Worm (Caenorhabditis elegans): Measurements from ENCODE around the gene nipa-1.

Gene nipa-1

ce11 chrIII:3127074-3127596 is at the start of gene nipa-1:
TSS of gene nipa-1 (minus strand) at chrIII:3127124.
- TF ChIP-seq elt-1 (tag; optimal IDR thresholded peaks at IDR 0.05; ENCODE audit: borderline replicate concordance, insufficient read depth) (no peak), zip-8 (tag; optimal IDR thresholded peaks at IDR 0.05) (no peak), unc-62 (GFP tag; optimal IDR thresholded peaks at IDR 0.05) (no peak), ceh-83 (GFP tag; optimal IDR thresholded peaks at IDR 0.05) (no peak), lsy-2 (tag; optimal IDR thresholded peaks at IDR 0.05) (no peak), nhr-237 (tag; optimal IDR thresholded peaks at IDR 0.05) (no peak), nhr-2 (tag; optimal IDR thresholded peaks at IDR 0.05) (no peak), snpc-4 (tag; optimal IDR thresholded peaks at IDR 0.05) (no peak), pha-4 (tag; optimal IDR thresholded peaks at IDR 0.05) (no peak), sem-2 (GFP tag; optimal IDR thresholded peaks at IDR 0.05) (no peak), M03D4.4 (tag; optimal IDR thresholded peaks at IDR 0.05) (no peak), nhr-76 (tag; optimal IDR thresholded peaks at IDR 0.05) (no peak), mep-1 (tag; optimal IDR thresholded peaks at IDR 0.05) (no peak), lin-32 (GFP tag; optimal IDR thresholded peaks at IDR 0.05) (no peak), ceh-39 (tag; optimal IDR thresholded peaks at IDR 0.05) (no peak), sptf-1 (tag; optimal IDR thresholded peaks at IDR 0.05) (no peak), ces-1 (GFP tag; optimal IDR thresholded peaks at IDR 0.05) (no peak), nhr-28 (tag; optimal IDR thresholded peaks at IDR 0.05) (no peak)

- TF ChIP-seq bed-3 (GFP tag; optimal IDR thresholded peaks at IDR 0.05) (peak; percentile 74), nhr-237 (tag; optimal IDR thresholded peaks at IDR 0.05) (no peak), lin-32 (GFP tag; optimal IDR thresholded peaks at IDR 0.05) (peak; percentile 31), ztf-11 (tag; optimal IDR thresholded peaks at IDR 0.05) (peak; percentile 62), unc-39 (tag; optimal IDR thresholded peaks at IDR 0.05) (peak; percentile 51), blmp-1 (tag; optimal IDR thresholded peaks at IDR 0.05) (peak; percentile 42), unc-62 (GFP tag; optimal IDR thresholded peaks at IDR 0.05) (no peak), snpc-4 (tag; optimal IDR thresholded peaks at IDR 0.05) (no peak), flh-1 (GFP tag; optimal IDR thresholded peaks at IDR 0.05) (peak; percentile 46), nhr-12 (tag; optimal IDR thresholded peaks at IDR 0.05) (peak; percentile 40), unc-120 (tag; optimal IDR thresholded peaks at IDR 0.05; ENCODE audit: poor library complexity, severe bottlenecking) (peak; percentile 65), lin-13 (tag; optimal IDR thresholded peaks at IDR 0.05) (peak; percentile 79), ham-2 (GFP tag; optimal IDR thresholded peaks at IDR 0.05) (peak; percentile 92), lsy-2 (tag; optimal IDR thresholded peaks at IDR 0.05) (peak; percentile 57), sem-2 (GFP tag; optimal IDR thresholded peaks at IDR 0.05) (peak; percentile 57), elt-3 (tag; optimal IDR thresholded peaks at IDR 0.05) (no peak), nhr-2 (tag; optimal IDR thresholded peaks at IDR 0.05) (peak; percentile 42), elt-1 (tag; optimal IDR thresholded peaks at IDR 0.05; ENCODE audit: borderline replicate concordance, insufficient read depth) (no peak), nhr-28 (tag; optimal IDR thresholded peaks at IDR 0.05) (no peak), ceh-83 (GFP tag; optimal IDR thresholded peaks at IDR 0.05) (peak; percentile 52), ceh-43 (GFP tag; optimal IDR thresholded peaks at IDR 0.05) (peak; percentile 82), ceh-39 (tag; optimal IDR thresholded peaks at IDR 0.05) (no peak), mab-5 (tag; optimal IDR thresholded peaks at IDR 0.05) (peak; percentile 46), drap-1 (GFP tag; optimal IDR thresholded peaks at IDR 0.05) (peak; percentile 76), M03D4.4 (tag; optimal IDR thresholded peaks at IDR 0.05) (peak; percentile 81), mls-2 (tag; optimal IDR thresholded peaks at IDR 0.05) (peak; percentile 81), cnd-1 (tag; optimal IDR thresholded peaks at IDR 0.05) (peak; percentile 69), zip-8 (tag; optimal IDR thresholded peaks at IDR 0.05) (no peak), pha-4 (tag; optimal IDR thresholded peaks at IDR 0.05) (no peak), nhr-76 (tag; optimal IDR thresholded peaks at IDR 0.05) (no peak), tbx-8 (GFP tag; optimal IDR thresholded peaks at IDR 0.05) (peak; percentile 84), hlh-1 (tag; optimal IDR thresholded peaks at IDR 0.05) (peak; percentile 65), sptf-1 (tag; optimal IDR thresholded peaks at IDR 0.05) (peak; percentile 93), mep-1 (tag; optimal IDR thresholded peaks at IDR 0.05) (peak; percentile 72), ces-1 (GFP tag; optimal IDR thresholded peaks at IDR 0.05) (peak; percentile 16)
These were observed 48.1 kb upstream of the nipa-1 start, which contains the start of gene R148.3 for ce11 chrIII:3174985-3175384. TSS of gene R148.3 (plus strand) at chrIII:3175331.

ce11 chrIII:3171382-3171781 is 44.5 kb upstream of the nipa-1 start, which contains the start of gene R148.4:
TSS of gene R148.4 (plus strand) at chrIII:3171592.
- TF ChIP-seq nhr-76 (tag; optimal IDR thresholded peaks at IDR 0.05) (no peak), snpc-4 (tag; optimal IDR thresholded peaks at IDR 0.05) (no peak), nhr-237 (tag; optimal IDR thresholded peaks at IDR 0.05) (no peak), sem-2 (GFP tag; optimal IDR thresholded peaks at IDR 0.05) (no peak), unc-39 (tag; optimal IDR thresholded peaks at IDR 0.05) (no peak), blmp-1 (tag; optimal IDR thresholded peaks at IDR 0.05) (no peak), lin-32 (GFP tag; optimal IDR thresholded peaks at IDR 0.05) (no peak), elt-1 (tag; optimal IDR thresholded peaks at IDR 0.05; ENCODE audit: borderline replicate concordance, insufficient read depth) (no peak), nhr-2 (tag; optimal IDR thresholded peaks at IDR 0.05) (no peak), nhr-12 (tag; optimal IDR thresholded peaks at IDR 0.05) (no peak), tbx-8 (GFP tag; optimal IDR thresholded peaks at IDR 0.05) (no peak), M03D4.4 (tag; optimal IDR thresholded peaks at IDR 0.05) (no peak), mep-1 (tag; optimal IDR thresholded peaks at IDR 0.05) (no peak), bed-3 (GFP tag; optimal IDR thresholded peaks at IDR 0.05) (no peak)
